Worm (Caenorhabditis elegans) whole organism, L3 larva: ENCODE results near the gene fip-2.

Experiments
- R02D3.7 ChIP-seq: fragments of 150-350 bp; optimal IDR thresholded peaks from 2 replicates; lab custom pipeline; 2014; ENCODE audit warnings: missing biosample characterization, missing genetic modification characterization
- ZK546.5 ChIP-seq: sonication (generic microtip); optimal IDR thresholded peaks from 2 replicates; lab custom pipeline; 2017; ENCODE audit warnings: missing biosample characterization, missing genetic modification characterization
- aly-2 ChIP-seq: fragments of 150-350 bp; optimal IDR thresholded peaks from 2 replicates; lab custom pipeline; 2014; ENCODE audit warnings: missing biosample characterization, missing genetic modification characterization
- ama-1 ChIP-seq: fragments of 150-350 bp; optimal IDR thresholded peaks from 2 replicates; lab custom pipeline; 2018
- ceh-28 ChIP-seq: fragments of 150-350 bp; optimal IDR thresholded peaks from 2 replicates; lab custom pipeline; 2014; ENCODE audit warnings: missing biosample characterization, missing genetic modification reagents, missing genetic modification characterization
- ceh-82 ChIP-seq: fragments of 150-350 bp; optimal IDR thresholded peaks from 2 replicates; lab custom pipeline; 2014; ENCODE audit warnings: missing biosample characterization, missing genetic modification characterization
- daf-12 ChIP-seq: fragments of 150-350 bp; optimal IDR thresholded peaks from 2 replicates; lab custom pipeline; 2014; ENCODE audit warnings: missing biosample characterization, missing genetic modification reagents, missing genetic modification characterization
- elt-1 ChIP-seq: fragments of 150-350 bp; optimal IDR thresholded peaks from 2 replicates; lab custom pipeline; 2014; ENCODE audit warnings: missing biosample characterization, missing genetic modification characterization
- elt-2 ChIP-seq: sonication (generic microtip); optimal IDR thresholded peaks from 2 replicates; lab custom pipeline; 2016; ENCODE audit warnings: missing genetic modification reagents, mild to moderate bottlenecking, missing genetic modification characterization, missing compliant biosample characterization
- fkh-10 ChIP-seq: sonication (generic microtip); optimal IDR thresholded peaks from 2 replicates; lab custom pipeline; 2017; ENCODE audit warnings: missing biosample characterization, missing genetic modification reagents, missing genetic modification characterization
- fos-1 ChIP-seq: fragments of 150-350 bp; optimal IDR thresholded peaks from 2 replicates; lab custom pipeline; 2014; ENCODE audit warnings: missing biosample characterization, missing genetic modification characterization
- jun-1 ChIP-seq: fragments of 150-350 bp; optimal IDR thresholded peaks from 2 replicates; lab custom pipeline; 2014; ENCODE audit warnings: missing biosample characterization, missing genetic modification reagents, missing genetic modification characterization
- lin-15B ChIP-seq: fragments of 150-350 bp; optimal IDR thresholded peaks from 2 replicates; lab custom pipeline; 2014; ENCODE audit warnings: missing biosample characterization, missing genetic modification characterization
- lin-39 ChIP-seq: fragments of 150-350 bp; optimal IDR thresholded peaks from 2 replicates; lab custom pipeline; 2018; ENCODE audit warnings: missing biosample characterization, missing genetic modification reagents, missing genetic modification characterization
- lsy-12 ChIP-seq: sonication (generic microtip); optimal IDR thresholded peaks from 2 replicates; lab custom pipeline; 2016; ENCODE audit warnings: mild to moderate bottlenecking, missing genetic modification characterization, missing compliant biosample characterization
- mdl-1 ChIP-seq: fragments of 150-350 bp; optimal IDR thresholded peaks from 2 replicates; lab custom pipeline; 2014; ENCODE audit warnings: missing biosample characterization, missing genetic modification characterization
- mml-1 ChIP-seq: fragments of 150-350 bp; sonication (generic microtip); optimal IDR thresholded peaks from 3 replicates; lab custom pipeline; 2014; ENCODE audit warnings: missing biosample characterization, missing genetic modification characterization
- nfya-1 ChIP-seq: sonication (generic microtip); optimal IDR thresholded peaks from 2 replicates; lab custom pipeline; 2017; ENCODE audit warnings: missing genetic modification characterization, mild to moderate bottlenecking, missing compliant biosample characterization, antibody characterized with exemption, moderate library complexity; ENCODE audit not compliant: insufficient read depth
- nhr-11 ChIP-seq: fragments of 150-350 bp; optimal IDR thresholded peaks from 2 replicates; lab custom pipeline; 2014; ENCODE audit warnings: missing biosample characterization, missing genetic modification characterization
- nhr-12 ChIP-seq: fragments of 150-350 bp; optimal IDR thresholded peaks from 2 replicates; lab custom pipeline; 2014; ENCODE audit warnings: missing biosample characterization, missing genetic modification characterization
- nhr-23 ChIP-seq: fragments of 150-350 bp; optimal IDR thresholded peaks from 2 replicates; lab custom pipeline; 2014; ENCODE audit warnings: missing biosample characterization, missing genetic modification reagents, missing genetic modification characterization
- nhr-25 ChIP-seq: sonication (generic microtip); optimal IDR thresholded peaks from 2 replicates; lab custom pipeline; 2017; ENCODE audit warnings: missing biosample characterization, missing genetic modification characterization
- nhr-28 ChIP-seq: fragments of 150-350 bp; optimal IDR thresholded peaks from 2 replicates; lab custom pipeline; 2014; ENCODE audit warnings: missing biosample characterization, missing genetic modification characterization
- nhr-43 ChIP-seq: sonication (generic microtip); optimal IDR thresholded peaks from 2 replicates; lab custom pipeline; 2016; ENCODE audit warnings: mild to moderate bottlenecking, missing genetic modification characterization, missing compliant biosample characterization; ENCODE audit not compliant: poor library complexity, severe bottlenecking
- nhr-67 ChIP-seq: fragments of 150-350 bp; optimal IDR thresholded peaks from 2 replicates; lab custom pipeline; 2014; ENCODE audit warnings: missing biosample characterization, missing genetic modification characterization
- pha-4 ChIP-seq: fragments of 150-350 bp; optimal IDR thresholded peaks from 2 replicates; lab custom pipeline; 2014; ENCODE audit warnings: missing biosample characterization, missing genetic modification reagents, missing genetic modification characterization
- pqm-1 ChIP-seq: fragments of 150-350 bp; optimal IDR thresholded peaks from 2 replicates; lab custom pipeline; 2017; ENCODE audit warnings: missing biosample characterization, missing genetic modification characterization, inconsistent platforms
- sea-2 ChIP-seq: fragments of 150-350 bp; sonication (generic microtip); optimal IDR thresholded peaks from 4 replicates; lab custom pipeline; 2014; ENCODE audit warnings: missing biosample characterization, missing genetic modification reagents, missing genetic modification characterization
- skn-1 ChIP-seq: fragments of 150-350 bp; optimal IDR thresholded peaks from 2 replicates; lab custom pipeline; 2014; ENCODE audit warnings: missing biosample characterization, missing genetic modification characterization
- tbx-2 ChIP-seq: sonication (generic microtip); optimal IDR thresholded peaks from 2 replicates; lab custom pipeline; 2016; ENCODE audit warnings: mild to moderate bottlenecking, missing genetic modification characterization, missing compliant biosample characterization
- unc-39 ChIP-seq: sonication (generic microtip); optimal IDR thresholded peaks from 4 replicates; lab custom pipeline; 2017; ENCODE audit warnings: missing biosample characterization, missing genetic modification characterization
- zag-1 ChIP-seq: fragments of 150-350 bp; optimal IDR thresholded peaks from 2 replicates; lab custom pipeline; 2014; ENCODE audit warnings: missing biosample characterization, missing genetic modification characterization

Gene fip-2

ce11 chrV:9073322-9074038, 5.7 kb downstream of the fip-2 start, which contains the start of gene oac-50:
oac-50 (minus strand) TSS chrV:9073540.
- TF ChIP-seq pqm-1 (tag; lab: Kevin White, UChicago) (peak; percentile 79), elt-2 (tag; lab: Kevin White, UChicago) (peak; percentile 55), pha-4 (tag; lab: Kevin White, UChicago) (peak; percentile 82), ZK546.5 (tag; lab: Kevin White, UChicago) (no peak)

- TF ChIP-seq daf-12 (no peak), nhr-67 (tag; lab: Kevin White, UChicago) (no peak), elt-1 (tag; lab: Kevin White, UChicago) (no peak), ceh-28 (no peak), jun-1 (tag; lab: Kevin White, UChicago) (peak; percentile 68), ceh-82 (tag; lab: Kevin White, UChicago) (no peak), aly-2 (tag; lab: Kevin White, UChicago) (peak; percentile 66), nhr-43 (tag; lab: Kevin White, UChicago) (no peak), pqm-1 (tag; lab: Kevin White, UChicago) (peak; percentile 92), ama-1 (peak; percentile 79), skn-1 (tag; lab: Kevin White, UChicago) (no peak), tbx-2 (tag; lab: Kevin White, UChicago) (peak; percentile 2), sea-2 (GFP tag; lab: Kevin White, UChicago) (no peak), nhr-25 (tag; lab: Kevin White, UChicago) (peak; percentile 39), fkh-10 (GFP tag; lab: Kevin White, UChicago) (no peak), nhr-12 (no peak), elt-2 (tag; lab: Kevin White, UChicago) (peak; percentile 79), lsy-12 (no peak), pha-4 (tag; lab: Kevin White, UChicago) (peak; percentile 74), fos-1 (tag; lab: Kevin White, UChicago) (no peak), lin-15B (tag; lab: Kevin White, UChicago) (no peak), nfya-1 (tag; lab: Kevin White, UChicago) (no peak)
Observed at ce11 chrV:9074360-9074834, 6.6 kb downstream of the fip-2 start.

- TF ChIP-seq nfya-1 (tag; lab: Kevin White, UChicago): peak; percentile 13
- peak; percentile 18 for TF ChIP-seq mdl-1 (tag; lab: Kevin White, UChicago)
- TF ChIP-seq nhr-28: no peak
- TF ChIP-seq nhr-67 (tag; lab: Kevin White, UChicago): no peak
- TF ChIP-seq pha-4 (tag; lab: Kevin White, UChicago): peak; percentile 90
- TF ChIP-seq zag-1 (tag; lab: Kevin White, UChicago): no peak
- TF ChIP-seq nhr-23: no peak
- no peak for TF ChIP-seq lin-39
- TF ChIP-seq pqm-1 (tag; lab: Kevin White, UChicago): peak; percentile 41
- TF ChIP-seq nhr-11 (tag; lab: Kevin White, UChicago): no peak
- no peak for TF ChIP-seq ceh-82 (tag; lab: Kevin White, UChicago)
- TF ChIP-seq jun-1 (tag; lab: Kevin White, UChicago): peak; percentile 25
- no peak for TF ChIP-seq unc-39 (tag; lab: Kevin White, UChicago)
- no peak for TF ChIP-seq R02D3.7 (tag; lab: Kevin White, UChicago)
- TF ChIP-seq, all 47 proteins: peak for 5
Observed at ce11 chrV:9075827-9076226, 8.0 kb downstream of the fip-2 start.

- peak; percentile 26 for TF ChIP-seq pha-4 (tag; lab: Kevin White, UChicago)
- no peak for TF ChIP-seq mml-1 (tag; lab: Kevin White, UChicago)
- peak; percentile 2 for TF ChIP-seq ama-1
- no peak for TF ChIP-seq zag-1 (tag; lab: Kevin White, UChicago)
- TF ChIP-seq elt-2 (tag; lab: Kevin White, UChicago): peak; percentile 6
Observed at ce11 chrV:9076273-9076672, 8.5 kb downstream of the fip-2 start, which contains the start of gene T27E4.7. T27E4.7 (minus strand) TSS chrV:9076322.
